Worm (Caenorhabditis elegans) whole organism, young adult: ENCODE measurements around the gene F01F1.2.

Experiments
- B0261.1 ChIP-seq: sonication (generic microtip); optimal IDR thresholded peaks from 2 replicates; lab custom pipeline; 2016; ENCODE audit warnings: mild to moderate bottlenecking, missing genetic modification characterization, moderate library complexity, missing compliant biosample characterization
- C06A6.2 ChIP-seq: fragments of 200-800 bp; sonication (Bioruptor generic); conservative IDR thresholded peaks from 2 replicates; pipeline ENCODE4 v1.3.6; 2022; ENCODE audit warnings: missing genetic modification characterization, missing compliant biosample characterization
- F52B5.7 ChIP-seq: sonication (generic microtip); optimal IDR thresholded peaks from 2 replicates; lab custom pipeline; 2016; ENCODE audit warnings: mild to moderate bottlenecking, missing genetic modification characterization, missing compliant biosample characterization
- T26A5.8 ChIP-seq: sonication (generic microtip); optimal IDR thresholded peaks from 2 replicates; lab custom pipeline; 2016; ENCODE audit warnings: missing genetic modification characterization, missing compliant biosample characterization
- Y67H2A.10 ChIP-seq: fragments of 200-800 bp; sonication (Bioruptor generic); conservative IDR thresholded peaks from 2 replicates; pipeline ENCODE4 v1.3.6; 2022; ENCODE audit warnings: missing genetic modification reagents, missing genetic modification characterization, missing compliant biosample characterization
- Y79H2A.3 ChIP-seq: fragments of 200-800 bp; sonication (Bioruptor generic); conservative IDR thresholded peaks from 2 replicates; pipeline ENCODE4 v1.3.6; 2022; ENCODE audit warnings: missing genetic modification reagents, missing genetic modification characterization, missing compliant biosample characterization
- ZK185.1 ChIP-seq: sonication (generic microtip); optimal IDR thresholded peaks from 2 replicates; lab custom pipeline; 2016; ENCODE audit warnings: mild to moderate bottlenecking, missing genetic modification characterization, missing compliant biosample characterization; ENCODE audit not compliant: poor library complexity, severe bottlenecking
- ama-1 ChIP-seq, 3 experiments: fragments of 150-350 bp in 1 of 3; sonication (generic microtip) in 2 of 3; optimal IDR thresholded peaks; 2 replicates each; lab custom pipeline; 2014 to 2018; ENCODE audit warnings: missing biosample characterization in 2 of 3, missing genetic modification characterization in 2 of 3, missing genetic modification reagents in 2 of 3
- aptf-2 ChIP-seq: fragments of 200-800 bp; sonication (Bioruptor generic); conservative IDR thresholded peaks from 2 replicates; pipeline ENCODE4 v1.3.6; 2022; ENCODE audit warnings: missing genetic modification reagents, missing genetic modification characterization, missing compliant biosample characterization
- athp-1 ChIP-seq: sonication (generic microtip); optimal IDR thresholded peaks from 2 replicates; lab custom pipeline; 2017; ENCODE audit warnings: mild to moderate bottlenecking, missing genetic modification characterization, missing compliant biosample characterization
- attf-5 ChIP-seq: fragments of 200-800 bp; sonication (Bioruptor generic); optimal IDR thresholded peaks from 2 replicates; lab custom pipeline; 2018; ENCODE audit warnings: mild to moderate bottlenecking, missing genetic modification characterization, missing compliant biosample characterization
- attf-6 ChIP-seq: fragments of 200-800 bp; sonication (Bioruptor generic); IDR thresholded peaks from 2 replicates; pipeline ENCODE4 v1.3.6; 2022; ENCODE audit warnings: missing genetic modification reagents, missing genetic modification characterization, missing compliant biosample characterization
- cebp-1 ChIP-seq, 2 experiments: fragments of 200-800 bp in 1 of 2; sonication (Bioruptor generic) in 1 of 2; sonication (generic microtip) in 1 of 2; IDR thresholded peaks in 1 of 2; optimal IDR thresholded peaks in 1 of 2; 2 replicates each; pipeline versions ENCODE4 v1.3.6 to Lab custom; 2017 to 2022; ENCODE audit warnings: missing compliant biosample characterization in 2 of 2, missing genetic modification characterization in 2 of 2, mild to moderate bottlenecking in 1 of 2, missing genetic modification reagents in 1 of 2, moderate library complexity in 1 of 2
- cebp-2 ChIP-seq: fragments of 200-800 bp; sonication (Bioruptor generic); IDR thresholded peaks from 2 replicates; pipeline ENCODE4 v1.3.6; 2022; ENCODE audit warnings: missing genetic modification characterization, missing compliant biosample characterization
- ceh-100 ChIP-seq: fragments of 200-800 bp; sonication (Bioruptor generic); IDR thresholded peaks from 2 replicates; pipeline ENCODE4 v1.3.6; 2022; ENCODE audit warnings: missing genetic modification reagents, missing genetic modification characterization, missing compliant biosample characterization
- ceh-27 ChIP-seq: fragments of 200-800 bp; sonication (Bioruptor generic); optimal IDR thresholded peaks from 2 replicates; lab custom pipeline; 2018; ENCODE audit warnings: mild to moderate bottlenecking, missing genetic modification characterization, moderate library complexity, missing compliant biosample characterization
- chd-7 ChIP-seq: sonication (generic microtip); optimal IDR thresholded peaks from 2 replicates; lab custom pipeline; 2016; ENCODE audit warnings: mild to moderate bottlenecking, missing genetic modification characterization, moderate library complexity, missing compliant biosample characterization
- dox-1 ChIP-seq: fragments of 200-800 bp; sonication (Bioruptor generic); IDR thresholded peaks from 2 replicates; pipeline ENCODE4 v1.3.6; 2022; ENCODE audit warnings: missing genetic modification reagents, missing genetic modification characterization, missing compliant biosample characterization
- egl-18 ChIP-seq: fragments of 200-800 bp; sonication (Bioruptor generic); IDR thresholded peaks from 2 replicates; pipeline ENCODE4 v1.3.6; 2022; ENCODE audit warnings: missing genetic modification reagents, missing genetic modification characterization, missing compliant biosample characterization
- him-1 ChIP-seq: sonication (generic microtip); optimal IDR thresholded peaks from 2 replicates; lab custom pipeline; 2016; ENCODE audit warnings: missing genotype, missing genetic modification reagents, missing genetic modification characterization, missing compliant biosample characterization
- hmg-1.2 ChIP-seq: fragments of 200-800 bp; sonication (Bioruptor generic); IDR thresholded peaks from 2 replicates; pipeline ENCODE4 v1.3.6; 2022; ENCODE audit warnings: missing genetic modification reagents, missing genetic modification characterization, missing compliant biosample characterization
- hsf-1 ChIP-seq: fragments of 200-800 bp; sonication (Bioruptor generic); IDR thresholded peaks from 2 replicates; pipeline ENCODE4 v1.3.6; 2022; ENCODE audit warnings: missing genetic modification reagents, missing genetic modification characterization, missing compliant biosample characterization
- let-607 ChIP-seq, 2 experiments: fragments of 200-800 bp in 1 of 2; sonication (Bioruptor generic) in 1 of 2; sonication (generic microtip) in 1 of 2; optimal IDR thresholded peaks; 2 replicates each; lab custom pipeline; 2016 to 2018; ENCODE audit warnings: mild to moderate bottlenecking in 2 of 2, missing compliant biosample characterization in 2 of 2, missing genetic modification characterization in 2 of 2, moderate library complexity in 2 of 2, missing genotype in 1 of 2
- lin-54 ChIP-seq: fragments of 200-800 bp; sonication (Bioruptor generic); optimal IDR thresholded peaks from 2 replicates; lab custom pipeline; 2018; ENCODE audit warnings: mild to moderate bottlenecking, missing genetic modification characterization, missing compliant biosample characterization
- madf-3 ChIP-seq: fragments of 200-800 bp; sonication (Bioruptor generic); IDR thresholded peaks from 2 replicates; pipeline ENCODE4 v1.3.6; 2022; ENCODE audit warnings: missing genetic modification reagents, missing genetic modification characterization, missing compliant biosample characterization
- mcd-1 ChIP-seq: fragments of 200-800 bp; sonication (Bioruptor generic); IDR thresholded peaks from 2 replicates; pipeline ENCODE4 v1.3.6; 2022; ENCODE audit warnings: missing genetic modification reagents, missing genetic modification characterization, missing compliant biosample characterization
- mel-28 ChIP-seq: sonication (generic microtip); optimal IDR thresholded peaks from 2 replicates; lab custom pipeline; 2016; ENCODE audit warnings: borderline replicate concordance, mild to moderate bottlenecking, missing genetic modification characterization, missing compliant biosample characterization
- nfya-2 ChIP-seq: fragments of 200-800 bp; sonication (Bioruptor generic); IDR thresholded peaks from 2 replicates; pipeline ENCODE4 v1.3.6; 2022; ENCODE audit warnings: missing genetic modification reagents, missing genetic modification characterization, missing compliant biosample characterization
- nhr-27 ChIP-seq: fragments of 200-800 bp; sonication (Bioruptor generic); optimal IDR thresholded peaks from 2 replicates; lab custom pipeline; 2018; ENCODE audit warnings: mild to moderate bottlenecking, missing genetic modification characterization, moderate library complexity, missing compliant biosample characterization
- nhr-80 ChIP-seq: sonication (generic microtip); optimal IDR thresholded peaks from 2 replicates; lab custom pipeline; 2016; ENCODE audit warnings: missing genetic modification characterization, missing compliant biosample characterization
- rcor-1 ChIP-seq: fragments of 200-800 bp; sonication (Bioruptor generic); IDR thresholded peaks from 2 replicates; pipeline ENCODE4 v1.3.6; 2022; ENCODE audit warnings: missing genetic modification reagents, missing genetic modification characterization, missing compliant biosample characterization
- repo-1 ChIP-seq: sonication (generic microtip); optimal IDR thresholded peaks from 2 replicates; lab custom pipeline; 2017; ENCODE audit warnings: mild to moderate bottlenecking, missing genetic modification characterization, missing compliant biosample characterization
- sea-2 ChIP-seq: fragments of 200-800 bp; sonication (Bioruptor generic); IDR thresholded peaks from 2 replicates; pipeline ENCODE4 v1.3.6; 2022; ENCODE audit warnings: missing genetic modification characterization, missing compliant biosample characterization
- snpc-1.1 ChIP-seq: sonication (generic microtip); optimal IDR thresholded peaks from 2 replicates; lab custom pipeline; 2017; ENCODE audit warnings: missing genetic modification characterization, mild to moderate bottlenecking, missing compliant biosample characterization, antibody characterized with exemption, moderate library complexity, missing genotype, missing genetic modification reagents; ENCODE audit not compliant: insufficient read depth
- unc-62 ChIP-seq: fragments of 150-350 bp; optimal IDR thresholded peaks from 2 replicates; lab custom pipeline; 2014; ENCODE audit warnings: missing biosample characterization, missing genetic modification reagents, missing genetic modification characterization
- xnd-1 ChIP-seq: sonication (generic microtip); optimal IDR thresholded peaks from 2 replicates; lab custom pipeline; 2016; ENCODE audit warnings: missing genotype, missing genetic modification reagents, missing genetic modification characterization, missing compliant biosample characterization
- ztf-22 ChIP-seq: fragments of 200-800 bp; sonication (Bioruptor generic); optimal IDR thresholded peaks from 2 replicates; lab custom pipeline; 2018; ENCODE audit warnings: mild to moderate bottlenecking, missing genetic modification characterization, moderate library complexity, missing compliant biosample characterization
- ztf-25 ChIP-seq: fragments of 200-800 bp; sonication (Bioruptor generic); IDR thresholded peaks from 2 replicates; pipeline ENCODE4 v1.3.6; 2022; ENCODE audit warnings: missing genetic modification reagents, missing genetic modification characterization, missing compliant biosample characterization
- ztf-26 ChIP-seq: sonication (generic microtip); optimal IDR thresholded peaks from 2 replicates; lab custom pipeline; 2017; ENCODE audit warnings: missing genetic modification characterization, missing compliant biosample characterization

Gene F01F1.2

DNA sequence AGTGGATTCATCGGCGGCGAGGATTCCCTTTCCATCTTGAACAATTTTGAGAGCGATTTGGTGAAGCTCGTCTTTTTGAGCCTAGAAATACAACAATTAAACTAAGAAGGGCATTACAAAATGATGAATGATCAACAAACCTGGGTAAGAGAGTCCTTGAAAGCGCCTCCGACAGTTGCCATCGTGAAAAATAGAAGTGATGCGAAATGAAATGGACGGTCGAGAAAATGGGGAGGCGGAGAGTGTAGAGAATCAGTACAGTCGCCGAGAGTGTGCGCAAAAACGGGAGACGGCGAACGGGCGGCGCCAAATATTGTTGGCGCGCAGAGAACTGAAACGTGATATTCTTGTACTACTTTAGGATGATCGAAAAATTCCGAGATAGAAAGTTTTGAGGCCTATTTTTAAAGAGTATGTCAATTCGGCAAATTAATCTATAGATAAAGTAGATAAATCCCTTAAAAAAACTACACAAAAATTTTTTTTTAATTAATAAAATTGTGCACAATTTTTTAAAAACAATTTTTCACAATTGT lies 2.1 kb upstream of the F01F1.2 start, which contains the start of gene aldo-2 (continued):
- peak; percentile 42 for TF ChIP-seq ceh-27
- TF ChIP-seq ceh-100 (GFP tag; lab: Robert Waterston, UW) = 0 out of 2 replicates have a peak, but pooled peaks have one; percentile 23
- TF ChIP-seq cebp-1 (GFP tag; IDR thresholded peaks at IDR 0.05; lab: Robert Waterston, UW) = no peak
- TF ChIP-seq cebp-1 (tag; optimal IDR thresholded peaks at IDR 0.05; lab: Kevin White, UChicago) = peak; percentile 42
- peak; percentile 41; the same call in 1 of the 2 replicates for TF ChIP-seq attf-6 (GFP tag; lab: Robert Waterston, UW)
- no peak for TF ChIP-seq unc-62 (GFP tag; lab: Kevin White, UChicago)
- TF ChIP-seq Y67H2A.10 (GFP tag; lab: Robert Waterston, UW) = peak; percentile 69
- peak; percentile 40 for TF ChIP-seq ZK185.1 (tag; lab: Kevin White, UChicago)

DNA sequence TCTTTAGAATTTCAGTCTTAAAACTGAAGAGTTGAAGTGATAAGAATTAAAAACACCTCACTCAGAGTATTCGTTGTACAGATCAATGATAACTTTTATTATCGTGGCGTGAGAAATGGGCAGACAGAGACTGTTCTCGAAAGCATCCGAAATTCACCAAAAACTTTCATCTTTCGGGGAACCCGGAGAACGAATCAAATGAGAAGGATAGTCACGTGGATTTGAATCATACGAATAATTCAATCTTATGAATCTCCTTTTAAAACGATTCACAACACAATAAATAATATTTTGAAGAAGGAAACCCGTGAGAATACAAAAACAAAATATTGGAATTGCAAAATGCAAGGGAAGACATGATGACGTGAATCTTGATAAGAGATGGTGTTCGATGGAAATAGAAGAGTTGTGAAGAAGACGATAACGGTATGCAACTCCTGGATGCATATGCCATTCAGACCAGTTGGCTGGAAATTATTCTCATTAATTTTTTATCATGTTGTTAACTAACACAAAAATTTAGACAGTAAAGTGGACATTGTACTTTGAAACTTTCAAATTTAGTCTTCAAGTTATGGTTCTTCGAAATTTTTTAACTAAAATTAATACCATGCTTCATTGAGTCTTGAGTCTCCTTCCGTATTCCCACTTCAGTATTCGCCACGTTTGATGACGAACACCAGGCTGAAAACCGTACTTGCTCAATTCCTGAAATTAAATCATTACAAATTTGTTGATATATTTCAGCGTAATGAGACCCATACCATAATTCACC lies 1.3 kb upstream of the F01F1.2 start:
- TF ChIP-seq rcor-1 (GFP tag; lab: Robert Waterston, UW) (no peak), mel-28 (tag; lab: Kevin White, UChicago) (no peak), aptf-2 (no peak), mcd-1 (GFP tag; lab: Robert Waterston, UW) (no peak), him-1 (no peak), nhr-27 (tag; lab: Kevin White, UChicago) (no peak), Y79H2A.3 (GFP tag; lab: Robert Waterston, UW) (no peak), lin-54 (peak; percentile 4), nfya-2 (GFP tag; lab: Robert Waterston, UW) (no peak), snpc-1.1 (tag; lab: Kevin White, UChicago) (no peak), chd-7 (tag; lab: Kevin White, UChicago) (no peak), let-607 (tag; optimal IDR thresholded peaks at IDR 0.05; lab: Kevin White, UChicago) (peak in 1 of 2 experiments; percentile 27), athp-1 (tag; lab: Kevin White, UChicago) (no peak), ztf-22 (no peak), cebp-2 (no peak), cebp-1 (GFP tag; IDR thresholded peaks at IDR 0.05; lab: Robert Waterston, UW) (no peak), cebp-1 (tag; optimal IDR thresholded peaks at IDR 0.05; lab: Kevin White, UChicago) (peak; percentile 8), hmg-1.2 (GFP tag; lab: Robert Waterston, UW) (0 out of 2 replicates have a peak, but pooled peaks have one; percentile 7), egl-18 (no peak), attf-5 (no peak), ztf-26 (peak; percentile 2), ztf-25 (GFP tag; lab: Robert Waterston, UW) (no peak), hsf-1 (GFP tag; lab: Robert Waterston, UW) (0 out of 2 replicates have a peak, but pooled peaks have one; percentile 20), B0261.1 (no peak), xnd-1 (no peak), T26A5.8 (tag; lab: Kevin White, UChicago) (no peak), F52B5.7 (tag; lab: Kevin White, UChicago) (no peak), sea-2 (GFP tag; lab: Robert Waterston, UW) (no peak), nhr-80 (tag; lab: Kevin White, UChicago) (peak; percentile 29), dox-1 (GFP tag; lab: Robert Waterston, UW) (no peak), madf-3 (GFP tag; lab: Robert Waterston, UW) (no peak), C06A6.2 (GFP tag; lab: Robert Waterston, UW) (no peak), repo-1 (tag; lab: Kevin White, UChicago) (no peak), ama-1 (optimal IDR thresholded peaks at IDR 0.05; lab: Kevin White, UChicago) (peak; percentile 43), ama-1 (GFP tag; optimal IDR thresholded peaks at IDR 0.05; lab: Kevin White, UChicago) (no peak)
